Fruit fly (Drosophila melanogaster) whole organism, adult: ENCODE results near the gene Ipp.

Source experiments
- CG11617 ChIP-seq: fragments of 200-800 bp; sonication (Bioruptor generic); optimal IDR thresholded peaks from 2 replicates; lab custom pipeline; 2017; ENCODE audit warnings: mild to moderate bottlenecking, missing biosample characterization, missing genetic modification reagents, missing genetic modification characterization
- CG12768 ChIP-seq: fragments of 200-800 bp; sonication (Bioruptor generic); optimal IDR thresholded peaks from 2 replicates; lab custom pipeline; 2017; ENCODE audit warnings: missing biosample characterization, missing genetic modification characterization, mild to moderate bottlenecking, moderate library complexity, missing genetic modification reagents
- CG33017 ChIP-seq: fragments of 200-800 bp; sonication (Bioruptor generic); optimal IDR thresholded peaks from 2 replicates; lab custom pipeline; 2018; ENCODE audit warnings: missing biosample characterization, mild to moderate bottlenecking, missing genetic modification characterization, moderate library complexity
- CG7045 ChIP-seq: fragments of 200-800 bp; sonication (Bioruptor generic); optimal IDR thresholded peaks from 2 replicates; lab custom pipeline; 2017; ENCODE audit warnings: missing biosample characterization, mild to moderate bottlenecking, missing genetic modification characterization
- Clk ChIP-seq: fragments of 200-800 bp; sonication (Bioruptor generic); optimal IDR thresholded peaks from 2 replicates; lab custom pipeline; 2017; ENCODE audit warnings: missing biosample characterization, missing genetic modification characterization
- tj ChIP-seq: fragments of 200-800 bp; sonication (Bioruptor generic); optimal IDR thresholded peaks from 3 replicates; lab custom pipeline; 2017; ENCODE audit warnings: missing biosample characterization, mild to moderate bottlenecking, missing genetic modification characterization, moderate library complexity
- toe ChIP-seq: fragments of 200-800 bp; sonication (Bioruptor generic); optimal IDR thresholded peaks from 2 replicates; lab custom pipeline; 2016; ENCODE audit warnings: missing biosample characterization, missing genetic modification characterization

- TF ChIP-seq CG12768 (no peak), CG11617 (GFP tag; lab: Kevin White, UChicago) (no peak), CG33017 (no peak), tj (GFP tag; lab: Kevin White, UChicago) (no peak), toe (GFP tag; lab: Kevin White, UChicago) (no peak), Clk (GFP tag; lab: Kevin White, UChicago) (no peak), CG7045 (no peak)
Measured at dm6 chr3R:14001208-14001916, 42.8 kb downstream of the Ipp start.
